Worm (Caenorhabditis elegans) whole organism, midembryonic: Measurements from ENCODE around the gene F56H9.8.

Experiments
- T22C8.4 ChIP-seq: fragments of 200-800 bp; sonication (Bioruptor generic); IDR thresholded peaks from 2 replicates; pipeline ENCODE4 v1.3.6; 2022; ENCODE audit warnings: missing genetic modification characterization, missing compliant biosample characterization
- flt-1 ChIP-seq: fragments of 200-800 bp; sonication (Bioruptor generic); IDR thresholded peaks from 2 replicates; pipeline ENCODE4 v1.3.6; 2022; ENCODE audit warnings: missing genetic modification characterization, missing compliant biosample characterization
- klf-2 ChIP-seq: fragments of 200-800 bp; sonication (Bioruptor generic); conservative IDR thresholded peaks from 2 replicates; pipeline ENCODE4 v1.3.6; 2022; ENCODE audit warnings: missing genetic modification reagents, missing genetic modification characterization, missing compliant biosample characterization
- med-1 ChIP-seq: sonication (generic microtip); optimal IDR thresholded peaks from 2 replicates; lab custom pipeline; 2017; ENCODE audit warnings: missing genetic modification characterization, mild to moderate bottlenecking, missing compliant biosample characterization, antibody characterized with exemption, missing genetic modification reagents; ENCODE audit not compliant: insufficient read depth
- ref-1 ChIP-seq: fragments of 200-800 bp; sonication (Bioruptor generic); conservative IDR thresholded peaks from 2 replicates; pipeline ENCODE4 v1.3.6; 2022; ENCODE audit warnings: missing genetic modification reagents, missing genetic modification characterization, missing compliant biosample characterization
- tab-1 ChIP-seq: fragments of 200-800 bp; sonication (Bioruptor generic); IDR thresholded peaks from 2 replicates; pipeline ENCODE4 v1.3.6; 2022; ENCODE audit warnings: missing genetic modification characterization, missing compliant biosample characterization
- ztf-23 ChIP-seq: fragments of 200-800 bp; sonication (Bioruptor generic); IDR thresholded peaks from 2 replicates; pipeline ENCODE4 v1.3.6; 2022; ENCODE audit warnings: missing genetic modification reagents, missing genetic modification characterization, missing compliant biosample characterization
- ztf-29 ChIP-seq: fragments of 200-800 bp; sonication (Bioruptor generic); IDR thresholded peaks from 2 replicates; pipeline ENCODE4 v1.3.6; 2022; ENCODE audit warnings: missing genetic modification reagents, missing genetic modification characterization, missing compliant biosample characterization

DNA sequence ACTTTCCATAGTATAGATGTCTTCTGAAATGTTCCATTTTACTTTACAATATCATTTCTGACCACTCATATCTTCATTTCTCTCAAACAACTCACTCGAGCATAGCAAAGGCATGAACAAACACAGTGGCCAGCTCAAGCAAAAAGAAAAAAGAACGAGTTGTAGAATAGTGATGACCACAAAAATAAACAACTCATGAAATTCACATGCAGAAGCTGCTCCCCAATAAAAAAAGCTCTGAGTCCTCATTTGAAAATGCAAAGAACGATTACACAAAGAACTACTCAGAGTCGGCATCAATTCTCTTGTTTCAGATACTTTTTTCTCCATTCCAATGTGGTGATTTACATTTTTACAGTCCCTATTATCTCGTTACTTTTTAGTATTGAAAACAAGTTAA is 9.9 kb upstream of the F56H9.8 start:
- TF ChIP-seq ztf-29 (no peak), flt-1 (GFP tag; lab: Robert Waterston, UW) (no peak), klf-2 (GFP tag; lab: Robert Waterston, UW) (no peak), med-1 (GFP tag; lab: Kevin White, UChicago) (no peak), ref-1 (GFP tag; lab: Robert Waterston, UW) (no peak), T22C8.4 (GFP tag; lab: Robert Waterston, UW) (no peak), tab-1 (GFP tag; lab: Robert Waterston, UW) (no peak), ztf-23 (GFP tag; lab: Robert Waterston, UW) (no peak)
